Worm (Caenorhabditis elegans) whole organism, late embryonic: ENCODE data around the gene T13C2.2.

Experiments
- C08G9.2 ChIP-seq: sonication (generic microtip); optimal IDR thresholded peaks from 2 replicates; lab custom pipeline; 2016; ENCODE audit warnings: mild to moderate bottlenecking, missing genetic modification characterization, moderate library complexity, missing compliant biosample characterization
- F13H6.1 ChIP-seq: sonication (generic microtip); optimal IDR thresholded peaks from 2 replicates; lab custom pipeline; 2016; ENCODE audit warnings: missing genetic modification characterization, missing compliant biosample characterization
- Y22D7AL.16 ChIP-seq: sonication (generic microtip); optimal IDR thresholded peaks from 2 replicates; lab custom pipeline; 2016; ENCODE audit warnings: missing genetic modification characterization, missing compliant biosample characterization
- ahr-1 ChIP-seq: sonication (generic microtip); optimal IDR thresholded peaks from 2 replicates; lab custom pipeline; 2016; ENCODE audit warnings: missing genetic modification characterization, missing compliant biosample characterization
- ama-1 ChIP-seq: fragments of 150-350 bp; optimal IDR thresholded peaks from 2 replicates; lab custom pipeline; 2014
- ceh-14 ChIP-seq: sonication (generic microtip); optimal IDR thresholded peaks from 2 replicates; lab custom pipeline; 2016; ENCODE audit warnings: missing genotype, missing genetic modification characterization, missing compliant biosample characterization
- ceh-18 ChIP-seq: sonication (generic microtip); optimal IDR thresholded peaks from 2 replicates; lab custom pipeline; 2016; ENCODE audit warnings: missing genetic modification characterization, missing compliant biosample characterization
- ceh-22 ChIP-seq: sonication (generic microtip); optimal IDR thresholded peaks from 2 replicates; lab custom pipeline; 2017; ENCODE audit warnings: missing biosample characterization, missing genetic modification characterization
- ceh-30 ChIP-seq: fragments of 150-350 bp; optimal IDR thresholded peaks from 2 replicates; lab custom pipeline; 2014; ENCODE audit warnings: missing biosample characterization, missing genetic modification characterization
- ceh-31 ChIP-seq: sonication (generic microtip); optimal IDR thresholded peaks from 2 replicates; lab custom pipeline; 2016; ENCODE audit warnings: missing genetic modification characterization, missing compliant biosample characterization
- ceh-34 ChIP-seq: sonication (generic microtip); optimal IDR thresholded peaks from 2 replicates; lab custom pipeline; 2016; ENCODE audit warnings: mild to moderate bottlenecking, missing genetic modification characterization, missing compliant biosample characterization
- ceh-45 ChIP-seq: fragments of 200-800 bp; sonication (Bioruptor generic); IDR thresholded peaks from 2 replicates; pipeline ENCODE4 v1.3.6; 2022; ENCODE audit warnings: missing genetic modification reagents, missing genetic modification characterization, missing compliant biosample characterization
- ceh-48 ChIP-seq: sonication (generic microtip); optimal IDR thresholded peaks from 2 replicates; lab custom pipeline; 2016; ENCODE audit warnings: missing genetic modification characterization, inconsistent platforms, missing compliant biosample characterization
- ceh-9 ChIP-seq: sonication (generic microtip); optimal IDR thresholded peaks from 2 replicates; lab custom pipeline; 2016; ENCODE audit warnings: mild to moderate bottlenecking, missing genetic modification characterization, inconsistent platforms, missing compliant biosample characterization
- dmd-4 ChIP-seq: sonication (generic microtip); optimal IDR thresholded peaks from 2 replicates; lab custom pipeline; 2016; ENCODE audit warnings: borderline replicate concordance, missing genetic modification characterization, missing compliant biosample characterization
- dve-1 ChIP-seq: sonication (generic microtip); optimal IDR thresholded peaks from 2 replicates; lab custom pipeline; 2017; ENCODE audit warnings: antibody characterized with exemption, mild to moderate bottlenecking, missing genetic modification characterization, missing compliant biosample characterization
- ets-4 ChIP-seq: sonication (generic microtip); optimal IDR thresholded peaks from 2 replicates; lab custom pipeline; 2016; ENCODE audit warnings: missing genetic modification characterization, missing compliant biosample characterization
- eyg-1 ChIP-seq: sonication (generic microtip); optimal IDR thresholded peaks from 2 replicates; lab custom pipeline; 2016; ENCODE audit warnings: missing genotype, missing genetic modification characterization, missing compliant biosample characterization
- hlh-30 ChIP-seq: sonication (generic microtip); optimal IDR thresholded peaks from 2 replicates; lab custom pipeline; 2017; ENCODE audit warnings: antibody characterized with exemption, missing genetic modification characterization, missing compliant biosample characterization; ENCODE audit not compliant: insufficient read depth
- lim-6 ChIP-seq: sonication (generic microtip); optimal IDR thresholded peaks from 2 replicates; lab custom pipeline; 2016; ENCODE audit warnings: missing genetic modification characterization, missing compliant biosample characterization
- lin-11 ChIP-seq: fragments of 200-800 bp; sonication (Bioruptor generic); optimal IDR thresholded peaks from 2 replicates; lab custom pipeline; 2018; ENCODE audit warnings: mild to moderate bottlenecking, missing genetic modification characterization, missing compliant biosample characterization
- mec-3 ChIP-seq: sonication (generic microtip); optimal IDR thresholded peaks from 2 replicates; lab custom pipeline; 2016; ENCODE audit warnings: borderline replicate concordance, missing genetic modification characterization, missing compliant biosample characterization
- nfya-1 ChIP-seq: sonication (generic microtip); optimal IDR thresholded peaks from 2 replicates; lab custom pipeline; 2017; ENCODE audit warnings: missing genetic modification characterization, mild to moderate bottlenecking, missing compliant biosample characterization, antibody characterized with exemption, moderate library complexity
- npax-4 ChIP-seq: sonication (generic microtip); optimal IDR thresholded peaks from 2 replicates; lab custom pipeline; 2016; ENCODE audit warnings: missing genetic modification characterization, missing compliant biosample characterization
- odd-2 ChIP-seq: sonication (generic microtip); optimal IDR thresholded peaks from 2 replicates; lab custom pipeline; 2017; ENCODE audit warnings: antibody characterized with exemption, mild to moderate bottlenecking, missing genetic modification characterization, missing compliant biosample characterization
- pag-3 ChIP-seq: sonication (generic microtip); optimal IDR thresholded peaks from 2 replicates; lab custom pipeline; 2016; ENCODE audit warnings: missing compliant biosample characterization, missing genetic modification characterization, borderline replicate concordance
- pros-1 ChIP-seq: fragments of 150-350 bp; optimal IDR thresholded peaks from 2 replicates; lab custom pipeline; 2014; ENCODE audit warnings: missing biosample characterization, missing genetic modification reagents, missing genetic modification characterization
- ref-2 ChIP-seq: sonication (generic microtip); optimal IDR thresholded peaks from 2 replicates; lab custom pipeline; 2016; ENCODE audit warnings: missing genetic modification characterization, missing compliant biosample characterization
- rnt-1 ChIP-seq: sonication (generic microtip); optimal IDR thresholded peaks from 2 replicates; lab custom pipeline; 2016; ENCODE audit warnings: missing genetic modification characterization, missing compliant biosample characterization
- sdc-2 ChIP-seq: sonication (generic microtip); optimal IDR thresholded peaks from 2 replicates; lab custom pipeline; 2016; ENCODE audit warnings: missing genotype, missing genetic modification characterization, missing compliant biosample characterization
- sox-4 ChIP-seq: sonication (generic microtip); optimal IDR thresholded peaks from 2 replicates; lab custom pipeline; 2017; ENCODE audit warnings: mild to moderate bottlenecking, missing genetic modification characterization, inconsistent platforms, missing compliant biosample characterization
- tbx-2 ChIP-seq: sonication (generic microtip); optimal IDR thresholded peaks from 2 replicates; lab custom pipeline; 2016; ENCODE audit warnings: missing genetic modification characterization, missing compliant biosample characterization
- ttx-3 ChIP-seq: sonication (generic microtip); optimal IDR thresholded peaks from 2 replicates; lab custom pipeline; 2016; ENCODE audit warnings: missing genetic modification reagents, missing genetic modification characterization, missing compliant biosample characterization
- unc-42 ChIP-seq: sonication (generic microtip); optimal IDR thresholded peaks from 2 replicates; lab custom pipeline; 2016; ENCODE audit warnings: missing genotype, missing genetic modification characterization, missing compliant biosample characterization
- unc-55 ChIP-seq: sonication (generic microtip); optimal IDR thresholded peaks from 2 replicates; lab custom pipeline; 2017; ENCODE audit warnings: missing biosample characterization, missing genetic modification reagents, missing genetic modification characterization
- unc-86 ChIP-seq: sonication (generic microtip); optimal IDR thresholded peaks from 2 replicates; lab custom pipeline; 2016; ENCODE audit warnings: missing genetic modification characterization, missing compliant biosample characterization
- zip-5 ChIP-seq: sonication (generic microtip); optimal IDR thresholded peaks from 2 replicates; lab custom pipeline; 2016; ENCODE audit warnings: missing genetic modification characterization, missing compliant biosample characterization

The T13C2.2 gene

ce11 chrII:6832695-6833389 lies 40.9 kb downstream of the T13C2.2 start (continued):
- TF ChIP-seq sdc-2 (tag; lab: Kevin White, UChicago) = no peak
- no peak for TF ChIP-seq unc-86 (tag; lab: Kevin White, UChicago)
- peak; percentile 13 for TF ChIP-seq ceh-14
- no peak for TF ChIP-seq ceh-30 (tag; lab: Kevin White, UChicago)
- peak; percentile 39 for TF ChIP-seq ceh-18
- TF ChIP-seq ceh-9 (tag; lab: Kevin White, UChicago) = no peak
- TF ChIP-seq tbx-2 (tag; lab: Kevin White, UChicago) = peak; percentile 17
- TF ChIP-seq npax-4 (tag; lab: Kevin White, UChicago) = no peak
- TF ChIP-seq pag-3 (tag; lab: Kevin White, UChicago) = no peak
- TF ChIP-seq ref-2 (tag; lab: Kevin White, UChicago) = no peak
- no peak for TF ChIP-seq F13H6.1 (tag; lab: Kevin White, UChicago)
- no peak for TF ChIP-seq ceh-22 (tag; lab: Kevin White, UChicago)
- no peak for TF ChIP-seq dve-1 (tag; lab: Kevin White, UChicago)
- TF ChIP-seq lin-11 = no peak
- no peak for TF ChIP-seq ceh-48
- no peak for TF ChIP-seq ets-4 (tag; lab: Kevin White, UChicago)
- TF ChIP-seq ama-1 (lab: Kevin White, UChicago) = no peak
- TF ChIP-seq ceh-31 (tag; lab: Kevin White, UChicago) = peak; percentile 17
- TF ChIP-seq ceh-45 (GFP tag; lab: Robert Waterston, UW) = no peak

- peak; percentile 18 for TF ChIP-seq ceh-31 (tag; lab: Kevin White, UChicago)
- no peak for TF ChIP-seq lim-6 (tag; lab: Kevin White, UChicago)
- TF ChIP-seq pros-1 = no peak
- TF ChIP-seq sox-4 = no peak
- TF ChIP-seq tbx-2 (tag; lab: Kevin White, UChicago) = peak; percentile 1
- no peak for TF ChIP-seq npax-4 (tag; lab: Kevin White, UChicago)
- TF ChIP-seq hlh-30 (tag; lab: Kevin White, UChicago) = peak; percentile 63
- no peak for TF ChIP-seq rnt-1 (tag; lab: Kevin White, UChicago)
- no peak for TF ChIP-seq ahr-1 (tag; lab: Kevin White, UChicago)
- peak; percentile 32 for TF ChIP-seq F13H6.1 (tag; lab: Kevin White, UChicago)
- TF ChIP-seq ceh-34 = peak; percentile 30
- peak; percentile 55 for TF ChIP-seq ref-2 (tag; lab: Kevin White, UChicago)
- TF ChIP-seq mec-3 (tag; lab: Kevin White, UChicago) = no peak
- peak; percentile 4 for TF ChIP-seq C08G9.2 (tag; lab: Kevin White, UChicago)
- TF ChIP-seq eyg-1 (tag; lab: Kevin White, UChicago) = no peak
Observed at ce11 chrII:6833781-6834339, 41.9 kb downstream of the T13C2.2 start.

ce11 chrII:6834582-6835058 lies 42.6 kb downstream of the T13C2.2 start, which contains the start of gene egl-27:
Gene egl-27 (plus strand): TSS chrII:6835008.
- no peak for TF ChIP-seq odd-2 (tag; lab: Kevin White, UChicago)
- TF ChIP-seq dmd-4 (tag; lab: Kevin White, UChicago) = no peak
- TF ChIP-seq npax-4 (tag; lab: Kevin White, UChicago) = no peak
- no peak for TF ChIP-seq ttx-3
- no peak for TF ChIP-seq Y22D7AL.16 (tag; lab: Kevin White, UChicago)
- TF ChIP-seq zip-5 (tag; lab: Kevin White, UChicago) = no peak
- TF ChIP-seq, all 69 proteins: peak for 0

- TF ChIP-seq unc-42 (tag; lab: Kevin White, UChicago) = peak; percentile 71
- peak; percentile 13 for TF ChIP-seq nfya-1 (tag; lab: Kevin White, UChicago)
- no peak for TF ChIP-seq mec-3 (tag; lab: Kevin White, UChicago)
- TF ChIP-seq ceh-31 (tag; lab: Kevin White, UChicago) = peak; percentile 4
- peak; percentile 31 for TF ChIP-seq ttx-3
- peak; percentile 82 for TF ChIP-seq unc-55 (GFP tag; lab: Kevin White, UChicago)
- no peak for TF ChIP-seq ceh-9 (tag; lab: Kevin White, UChicago)
Observed at ce11 chrII:6835500-6835899, 43.5 kb downstream of the T13C2.2 start.
